Worm (Caenorhabditis elegans): ENCODE measurements around the gene Y37E11AM.2.

ce11 chrIV:3755355-3755754 is 30.1 kb upstream of the Y37E11AM.2 start, which contains the start of gene Y37E11AR.7:
- TF ChIP-seq tbx-2 (tag; optimal IDR thresholded peaks at IDR 0.05) = no peak
- no peak for TF ChIP-seq egl-13 (tag; optimal IDR thresholded peaks at IDR 0.05)
- no peak for TF ChIP-seq unc-62 (GFP tag; optimal IDR thresholded peaks at IDR 0.05)
- no peak for TF ChIP-seq ama-1 (optimal IDR thresholded peaks at IDR 0.05)
- no peak for TF ChIP-seq snpc-4 (tag; optimal IDR thresholded peaks at IDR 0.05)
- no peak for TF ChIP-seq Y116A8C.19 (tag; optimal IDR thresholded peaks at IDR 0.05; ENCODE audit: borderline replicate concordance)
- no peak for TF ChIP-seq fkh-8 (tag; optimal IDR thresholded peaks at IDR 0.05)

All from whole organism, L1 larva.